In the genomic region with DNA sequence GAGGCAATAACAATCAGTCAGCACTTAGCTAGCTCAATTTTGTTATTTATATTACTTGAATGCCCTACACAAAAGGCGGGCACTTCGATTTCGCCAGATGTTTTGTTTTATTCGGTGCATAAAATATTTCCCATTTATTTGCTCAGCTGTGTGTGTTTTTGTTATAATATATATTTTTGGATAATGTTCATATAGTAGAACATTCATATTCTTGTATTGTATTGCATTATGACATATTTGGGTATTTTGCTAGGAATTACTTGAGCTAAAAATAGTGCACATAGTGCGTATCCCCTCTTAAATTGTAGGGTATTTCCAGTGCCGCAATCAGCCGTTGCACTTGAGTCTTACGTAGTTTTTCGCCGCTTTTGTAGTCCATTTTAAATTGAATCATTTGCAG, we compare ENCODE assay signal across 1 fruit fly cellular context.
TF ChIP-seq lines count a peak whose summit lies in the region.

No protein-coding gene starts in this region.

TF ChIP-seq in whole organism, embryonic, 481 proteins besides CTCF, POLR2A, EP300 and RAD21 (continued from another document):
- TF ChIP-seq Hmx (GFP tag; optimal IDR thresholded peaks at IDR 0.05; lab: Kevin White, UChicago) (no peak), CG13894 (tag; optimal IDR thresholded peaks at IDR 0.05; lab: Kevin White, UChicago) (peak; percentile 13), CG8388 (GFP tag; optimal IDR thresholded peaks at IDR 0.05; lab: Kevin White, UChicago) (peak; percentile 37), CG7963 (GFP tag; IDR thresholded peaks at IDR 0.05; lab: Robert Waterston, UW; ENCODE audit: partially characterized antibody) (no peak), Oaz (GFP tag; IDR thresholded peaks at IDR 0.05; lab: Robert Waterston, UW) (no peak), kay (GFP tag; optimal IDR thresholded peaks at IDR 0.05; lab: Kevin White, UChicago) (no peak), gcm (GFP tag; optimal IDR thresholded peaks at IDR 0.05; lab: Kevin White, UChicago) (peak; percentile 44), dmrt99B (tag; optimal IDR thresholded peaks at IDR 0.05; lab: Kevin White, UChicago) (peak; percentile 72), CG13123 (GFP tag; optimal IDR thresholded peaks at IDR 0.05; lab: Kevin White, UChicago) (no peak), CG11093 (GFP tag; IDR thresholded peaks at IDR 0.05; lab: Robert Waterston, UW) (no peak), ash1 (GFP tag; optimal IDR thresholded peaks at IDR 0.05; lab: Kevin White, UChicago) (no peak), CG8290 (GFP tag; optimal IDR thresholded peaks at IDR 0.05; lab: Kevin White, UChicago) (no peak), CG8290 (tag; optimal IDR thresholded peaks at IDR 0.05; lab: Kevin White, UChicago) (peak in 1 of 2 experiments; percentile 14), CG12659 (GFP tag; optimal IDR thresholded peaks at IDR 0.05; lab: Kevin White, UChicago) (peak; percentile 46), Ets65A (GFP tag; lab: Kevin White, UChicago) (peak; percentile 90), HmgZ (tag; optimal IDR thresholded peaks at IDR 0.05; lab: Kevin White, UChicago) (peak; percentile 10), hbn (GFP tag; IDR thresholded peaks at IDR 0.05; lab: Robert Waterston, UW; ENCODE audit: partially characterized antibody) (no peak), CoRest (tag; optimal IDR thresholded peaks at IDR 0.05; lab: Kevin White, UChicago) (peak; percentile 65), hkb (optimal IDR thresholded peaks at IDR 0.05; lab: Kevin White, UChicago) (no peak), hkb (GFP tag; IDR thresholded peaks at IDR 0.05; lab: Robert Waterston, UW) (peak; percentile 66), Nf-YA (GFP tag; IDR thresholded peaks at IDR 0.05; lab: Robert Waterston, UW) (no peak), HLH54F (GFP tag; optimal IDR thresholded peaks at IDR 0.05; lab: Kevin White, UChicago) (no peak), CG4404 (GFP tag; IDR thresholded peaks at IDR 0.05; lab: Robert Waterston, UW) (no peak), dysf (GFP tag; IDR thresholded peaks at IDR 0.05; lab: Robert Waterston, UW) (peak; percentile 67), CG34224 (GFP tag; IDR thresholded peaks at IDR 0.05; lab: Robert Waterston, UW; ENCODE audit: partially characterized antibody) (no peak), CG14710 (tag; optimal IDR thresholded peaks at IDR 0.05; lab: Kevin White, UChicago) (no peak), Hr3 (GFP tag; optimal IDR thresholded peaks at IDR 0.05; lab: Kevin White, UChicago) (peak; percentile 22), Ssrp (tag; optimal IDR thresholded peaks at IDR 0.05; lab: Kevin White, UChicago) (peak; percentile 47), Hr78 (GFP tag; optimal IDR thresholded peaks at IDR 0.05; lab: Kevin White, UChicago) (no peak), YL-1 (GFP tag; optimal IDR thresholded peaks at IDR 0.05; lab: Kevin White, UChicago) (no peak), Neu2 (GFP tag; optimal IDR thresholded peaks at IDR 0.05; lab: Kevin White, UChicago; ENCODE audit: borderline replicate concordance) (no peak), inv (GFP tag; IDR thresholded peaks at IDR 0.05; lab: Robert Waterston, UW; ENCODE audit: partially characterized antibody) (no peak), sna (GFP tag; IDR thresholded peaks at IDR 0.05; lab: Robert Waterston, UW; ENCODE audit: partially characterized antibody) (no peak), dmrt11E (tag; optimal IDR thresholded peaks at IDR 0.05; lab: Kevin White, UChicago) (no peak), Nf-YC (tag; optimal IDR thresholded peaks at IDR 0.05; lab: Kevin White, UChicago) (peak; percentile 39), ssp (GFP tag; IDR thresholded peaks at IDR 0.05; lab: Robert Waterston, UW) (no peak), CG11456 (GFP tag; IDR thresholded peaks at IDR 0.05; lab: Robert Waterston, UW) (no peak), ems (GFP tag; optimal IDR thresholded peaks at IDR 0.05; lab: Kevin White, UChicago) (no peak), CG18599 (GFP tag; optimal IDR thresholded peaks at IDR 0.05; lab: Kevin White, UChicago) (peak; percentile 69), Aef1 (GFP tag; IDR thresholded peaks at IDR 0.05; lab: Robert Waterston, UW) (no peak), CG30431 (GFP tag; optimal IDR thresholded peaks at IDR 0.05; lab: Kevin White, UChicago) (no peak), CG30020 (tag; optimal IDR thresholded peaks at IDR 0.05; lab: Kevin White, UChicago) (no peak), Elba2 (GFP tag; optimal IDR thresholded peaks at IDR 0.05; lab: Kevin White, UChicago) (no peak), Xrp1 (GFP tag; IDR thresholded peaks at IDR 0.05; lab: Robert Waterston, UW) (peak; percentile 51), CG31388 (GFP tag; optimal IDR thresholded peaks at IDR 0.05; lab: Kevin White, UChicago) (no peak), CG15514 (GFP tag; optimal IDR thresholded peaks at IDR 0.05; lab: Kevin White, UChicago) (peak; percentile 30), CG2129 (GFP tag; IDR thresholded peaks at IDR 0.05; lab: Robert Waterston, UW; ENCODE audit: partially characterized antibody) (no peak), CG10959 (GFP tag; IDR thresholded peaks at IDR 0.05; lab: Robert Waterston, UW) (no peak), MESR4 (GFP tag; optimal IDR thresholded peaks at IDR 0.05; lab: Kevin White, UChicago) (no peak), rib (GFP tag; IDR thresholded peaks at IDR 0.05; lab: Robert Waterston, UW) (no peak), luna (GFP tag; optimal IDR thresholded peaks at IDR 0.05; lab: Kevin White, UChicago) (no peak), CG2889 (GFP tag; IDR thresholded peaks at IDR 0.05; lab: Robert Waterston, UW) (no peak), CG14441 (GFP tag; IDR thresholded peaks at IDR 0.05; lab: Robert Waterston, UW) (no peak), E2f1 (GFP tag; IDR thresholded peaks at IDR 0.05; lab: Robert Waterston, UW) (0 out of 2 replicates have a peak, but pooled peaks have one; percentile 18), CG4328 (GFP tag; optimal IDR thresholded peaks at IDR 0.05; lab: Kevin White, UChicago) (no peak), Dip3 (GFP tag; optimal IDR thresholded peaks at IDR 0.05; lab: Kevin White, UChicago) (peak; percentile 22), pum (GFP tag; optimal IDR thresholded peaks at IDR 0.05; lab: Kevin White, UChicago) (no peak), mld (GFP tag; IDR thresholded peaks at IDR 0.05; lab: Robert Waterston, UW; ENCODE audit: partially characterized antibody) (no peak), exex (tag; optimal IDR thresholded peaks at IDR 0.05; lab: Kevin White, UChicago) (no peak), CG18619 (GFP tag; optimal IDR thresholded peaks at IDR 0.05; lab: Kevin White, UChicago) (peak; percentile 47), Mrtf (GFP tag; IDR thresholded peaks at IDR 0.05; lab: Robert Waterston, UW) (peak; percentile 47; the same call in 1 of the 3 replicates), dan (GFP tag; IDR thresholded peaks at IDR 0.05; lab: Robert Waterston, UW) (no peak), CG9797 (GFP tag; optimal IDR thresholded peaks at IDR 0.05; lab: Kevin White, UChicago) (no peak), CG17361 (GFP tag; IDR thresholded peaks at IDR 0.05; lab: Robert Waterston, UW) (peak; percentile 62), cas (GFP tag; IDR thresholded peaks at IDR 0.05; lab: Robert Waterston, UW) (no peak), fd3F (GFP tag; optimal IDR thresholded peaks at IDR 0.05; lab: Kevin White, UChicago) (peak; percentile 37), CG14014 (GFP tag; IDR thresholded peaks at IDR 0.05; lab: Robert Waterston, UW) (no peak), CG8944 (GFP tag; optimal IDR thresholded peaks at IDR 0.05; lab: Kevin White, UChicago) (no peak), D (optimal IDR thresholded peaks at IDR 0.05; lab: Kevin White, UChicago) (no peak), D (GFP tag; optimal IDR thresholded peaks at IDR 0.05; lab: Kevin White, UChicago) (peak; percentile 11), Max (GFP tag; optimal IDR thresholded peaks at IDR 0.05; lab: Kevin White, UChicago) (no peak), ac (GFP tag; optimal IDR thresholded peaks at IDR 0.05; lab: Kevin White, UChicago) (no peak), CG3281 (GFP tag; optimal IDR thresholded peaks at IDR 0.05; lab: Kevin White, UChicago) (peak; percentile 56), Bteb2 (GFP tag; optimal IDR thresholded peaks at IDR 0.05; lab: Kevin White, UChicago) (no peak), CG33213 (GFP tag; optimal IDR thresholded peaks at IDR 0.05; lab: Kevin White, UChicago) (no peak), HmgD (GFP tag; optimal IDR thresholded peaks at IDR 0.05; lab: Kevin White, UChicago) (no peak), toy (GFP tag; IDR thresholded peaks at IDR 0.05; lab: Robert Waterston, UW) (no peak), jigr1 (GFP tag; IDR thresholded peaks at IDR 0.05; lab: Robert Waterston, UW) (no peak), CG32532 (GFP tag; IDR thresholded peaks at IDR 0.05; lab: Robert Waterston, UW) (0 out of 2 replicates have a peak, but pooled peaks have one; percentile 33), CG10267 (tag; optimal IDR thresholded peaks at IDR 0.05; lab: Kevin White, UChicago) (no peak), CG3838 (GFP tag; optimal IDR thresholded peaks at IDR 0.05; lab: Kevin White, UChicago) (no peak), CG1792 (GFP tag; optimal IDR thresholded peaks at IDR 0.05; lab: Kevin White, UChicago) (no peak), sisA (GFP tag; IDR thresholded peaks at IDR 0.05; lab: Robert Waterston, UW) (0 out of 2 replicates have a peak, but pooled peaks have one; percentile 34), pzg (GFP tag; optimal IDR thresholded peaks at IDR 0.05; lab: Kevin White, UChicago) (no peak), Hand (GFP tag; optimal IDR thresholded peaks at IDR 0.05; lab: Kevin White, UChicago) (peak; percentile 0), ro (GFP tag; IDR thresholded peaks at IDR 0.05; lab: Robert Waterston, UW) (no peak), scrt (GFP tag; optimal IDR thresholded peaks at IDR 0.05; lab: Kevin White, UChicago) (peak; percentile 7), CG34376 (GFP tag; optimal IDR thresholded peaks at IDR 0.05; lab: Kevin White, UChicago) (peak; percentile 8), CG13775 (GFP tag; optimal IDR thresholded peaks at IDR 0.05; lab: Kevin White, UChicago) (peak; percentile 6), CG2199 (GFP tag; IDR thresholded peaks at IDR 0.05; lab: Robert Waterston, UW) (no peak), CG17829 (tag; optimal IDR thresholded peaks at IDR 0.05; lab: Kevin White, UChicago) (peak; percentile 26), Bgb (GFP tag; IDR thresholded peaks at IDR 0.05; lab: Robert Waterston, UW; ENCODE audit: partially characterized antibody) (no peak), Sox102F (GFP tag; optimal IDR thresholded peaks at IDR 0.05; lab: Kevin White, UChicago) (peak; percentile 73), gsb-n (tag; optimal IDR thresholded peaks at IDR 0.05; lab: Kevin White, UChicago) (no peak), slp2 (GFP tag; optimal IDR thresholded peaks at IDR 0.05; lab: Kevin White, UChicago) (no peak), Blimp-1 (GFP tag; optimal IDR thresholded peaks at IDR 0.05; lab: Kevin White, UChicago) (peak; percentile 43), Opbp (GFP tag; IDR thresholded peaks at IDR 0.05; lab: Robert Waterston, UW; ENCODE audit: partially characterized antibody) (no peak), Chrac-16 (GFP tag; optimal IDR thresholded peaks at IDR 0.05; lab: Kevin White, UChicago) (no peak), tll (GFP tag; optimal IDR thresholded peaks at IDR 0.05; lab: Kevin White, UChicago) (no peak), CG10366 (GFP tag; IDR thresholded peaks at IDR 0.05; lab: Robert Waterston, UW) (no peak), CG11695 (GFP tag; IDR thresholded peaks at IDR 0.05; lab: Robert Waterston, UW) (peak; percentile 54; the same call in 2 of the 3 replicates), CG6654 (GFP tag; optimal IDR thresholded peaks at IDR 0.05; lab: Kevin White, UChicago) (no peak), CG7987 (GFP tag; optimal IDR thresholded peaks at IDR 0.05; lab: Kevin White, UChicago) (no peak), CG10321 (GFP tag; IDR thresholded peaks at IDR 0.05; lab: Robert Waterston, UW) (no peak), CG4360 (GFP tag; IDR thresholded peaks at IDR 0.05; lab: Robert Waterston, UW) (no peak), prd (optimal IDR thresholded peaks at IDR 0.05; lab: Kevin White, UChicago) (no peak), prd (GFP tag; IDR thresholded peaks at IDR 0.05; lab: Robert Waterston, UW) (peak; percentile 50; the same call in 2 of the 3 replicates), nau (GFP tag; optimal IDR thresholded peaks at IDR 0.05; lab: Kevin White, UChicago) (peak; percentile 4), Meics (GFP tag; optimal IDR thresholded peaks at IDR 0.05; lab: Kevin White, UChicago) (peak; percentile 53), tx (GFP tag; optimal IDR thresholded peaks at IDR 0.05; lab: Kevin White, UChicago) (no peak), Ptx1 (GFP tag; IDR thresholded peaks at IDR 0.05; lab: Robert Waterston, UW) (peak; percentile 61), crp (GFP tag; optimal IDR thresholded peaks at IDR 0.05; lab: Kevin White, UChicago) (no peak)
